Worm (Caenorhabditis elegans): ENCODE measurements around the gene madf-5.
"Not testable (repeated sequence)": the region's sequence is repeated elsewhere in the genome, so short reads cannot be mapped to it uniquely, and the experiment has no call there.

Gene madf-5

DNA sequence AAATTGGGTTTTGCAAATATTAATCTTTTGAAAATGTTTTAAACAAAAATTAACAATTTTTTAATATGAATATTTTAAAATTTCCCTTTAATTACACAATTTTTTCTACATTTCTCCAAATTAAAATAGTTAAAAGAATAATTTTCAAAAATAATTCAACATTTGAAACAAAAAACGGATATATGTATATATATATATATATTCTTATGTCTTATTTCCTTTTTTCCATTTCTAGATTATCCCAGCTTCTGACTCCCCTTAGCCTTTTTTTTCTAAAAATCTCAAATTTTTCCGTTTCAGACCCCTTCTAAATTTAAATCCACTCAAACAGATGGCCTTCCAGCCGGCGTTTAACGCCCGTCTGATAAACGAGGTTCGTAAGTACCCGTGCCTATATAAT lies at the start of gene madf-5:
Gene madf-5, plus strand, starts transcription at position 301 of the 400 bp plus-strand sequence.
- no peak for TF ChIP-seq unc-62 (GFP tag; optimal IDR thresholded peaks at IDR 0.05)

- TF ChIP-seq unc-62 (GFP tag; optimal IDR thresholded peaks at IDR 0.05): no peak
Observed at ce11 chrII:14523645-14524223, 49.7 kb upstream of the madf-5 start, which contains the start of gene pot-2. pot-2 (plus strand) TSS chrII:14524173.

DNA sequence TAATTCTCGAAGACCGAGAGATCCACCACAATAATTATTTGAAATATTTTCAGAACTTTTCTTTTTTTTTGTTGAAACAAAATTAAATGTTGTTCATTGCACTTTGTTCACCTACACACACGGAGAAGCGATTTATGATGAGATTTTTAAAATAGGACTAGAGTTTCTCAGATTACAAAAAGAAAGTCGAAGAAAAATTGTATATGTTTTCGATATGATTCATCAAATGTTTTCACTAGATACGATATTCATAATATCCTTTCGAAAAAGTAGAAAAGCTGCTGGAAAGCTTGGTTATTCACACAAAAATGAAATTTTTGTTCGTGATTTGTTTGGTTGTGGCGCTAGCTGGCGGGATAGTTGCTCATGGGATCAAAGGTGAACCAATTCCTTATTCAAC lies 48.4 kb upstream of the madf-5 start, which contains the start of gene F57C2.4:
Gene F57C2.4, plus strand, starts transcription at position 301 of the 400 bp plus-strand sequence.
- no peak for TF ChIP-seq unc-62 (GFP tag; optimal IDR thresholded peaks at IDR 0.05)

DNA sequence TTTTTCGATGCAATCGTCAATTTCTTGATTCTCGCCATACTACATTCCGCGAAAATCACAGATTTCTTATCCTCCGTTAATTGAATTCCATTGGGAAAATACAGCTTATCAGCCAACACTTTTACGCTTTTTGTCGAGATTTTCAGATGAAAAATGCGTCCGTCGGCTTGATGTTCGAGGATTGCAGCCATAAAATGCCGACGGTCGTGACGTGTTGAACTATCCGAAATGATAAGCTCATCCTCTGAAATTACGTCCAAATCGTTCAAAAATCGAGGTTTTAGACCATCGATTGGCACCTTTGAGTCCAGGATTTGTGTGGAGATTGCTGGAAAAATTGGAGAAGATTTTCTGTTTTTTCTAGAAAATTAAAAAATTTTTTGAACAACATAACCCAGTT lies 46.3 kb upstream of the madf-5 start:
- no peak for TF ChIP-seq unc-62 (GFP tag; optimal IDR thresholded peaks at IDR 0.05)

DNA sequence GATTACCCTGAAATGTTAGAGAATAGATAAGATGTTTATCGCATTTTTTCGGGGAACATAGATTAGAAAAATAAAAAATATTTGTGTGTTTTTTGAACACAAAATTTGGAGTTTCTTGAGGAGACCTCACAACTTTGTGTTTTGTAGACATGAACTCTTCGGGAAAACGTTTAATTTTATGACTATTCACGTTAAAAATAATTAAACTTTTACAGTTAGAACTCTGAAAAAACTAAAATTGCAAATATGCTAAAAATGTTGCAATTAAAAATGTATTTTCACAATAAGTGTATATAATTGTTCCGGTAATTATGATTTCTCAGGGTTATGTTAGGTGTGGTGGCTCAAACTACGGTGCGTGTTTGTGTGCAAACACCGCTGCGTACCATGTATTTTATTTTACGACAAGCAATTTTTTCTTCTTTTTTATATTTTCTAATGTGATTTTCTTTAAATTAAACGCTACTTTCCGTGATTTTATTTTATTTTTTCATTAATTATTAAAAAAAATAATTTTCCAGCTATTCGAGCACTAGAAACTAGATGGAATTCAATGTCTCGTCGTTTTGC lies 45.1 kb upstream of the madf-5 start, which contains the start of the genes F57C2.5 and spat-1:
Gene F57C2.5, minus strand, starts transcription at position 7 of the 570 bp plus-strand sequence.
Gene spat-1, plus strand, starts transcription at position 520 of the 570 bp plus-strand sequence.
- TF ChIP-seq unc-62 (GFP tag; optimal IDR thresholded peaks at IDR 0.05): no peak

- no peak for TF ChIP-seq unc-62 (GFP tag; optimal IDR thresholded peaks at IDR 0.05)
Observed at ce11 chrII:14534000-14534399, 39.4 kb upstream of the madf-5 start, which contains the start of gene C04H5.1. C04H5.1 (plus strand) TSS chrII:14534300.

- TF ChIP-seq unc-62 (GFP tag; optimal IDR thresholded peaks at IDR 0.05): no peak
Observed at ce11 chrII:14537728-14538127, 35.7 kb upstream of the madf-5 start, which contains the start of the genes clec-147 and C04H5.7. clec-147 (minus strand) TSS chrII:14537828. C04H5.7 (plus strand) TSS chrII:14537946.

ce11 chrII:14540551-14540950 lies 32.9 kb upstream of the madf-5 start:
- no peak for TF ChIP-seq unc-62 (GFP tag; optimal IDR thresholded peaks at IDR 0.05)

- no peak for TF ChIP-seq unc-62 (GFP tag; optimal IDR thresholded peaks at IDR 0.05)
Observed at ce11 chrII:14548691-14549090, 24.7 kb upstream of the madf-5 start, which contains the start of gene gcy-29. gcy-29 (minus strand) TSS chrII:14548791.

DNA sequence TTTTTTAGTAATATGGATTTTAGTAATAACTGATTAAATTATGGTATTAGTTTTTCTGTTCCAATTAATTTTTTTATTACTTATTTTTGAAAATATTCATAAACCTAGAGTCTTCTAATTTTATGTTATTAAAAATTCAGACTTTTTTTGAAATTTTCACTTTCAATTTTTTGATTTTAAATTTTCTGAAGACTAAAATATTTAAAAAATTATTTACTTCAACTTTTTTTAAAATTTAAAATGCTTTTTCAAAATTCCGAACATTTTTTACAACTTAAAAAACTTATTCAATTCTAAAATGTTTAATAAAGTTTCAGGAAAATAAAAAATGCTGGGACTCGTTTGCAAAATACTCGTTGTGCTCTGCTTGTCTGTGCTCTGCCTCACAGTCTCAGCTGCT lies 22.8 kb upstream of the madf-5 start, which contains the start of gene nlp-41:
Gene nlp-41, plus strand, starts transcription at position 301 of the 400 bp plus-strand sequence.
- no peak for TF ChIP-seq unc-62 (GFP tag; optimal IDR thresholded peaks at IDR 0.05)

DNA sequence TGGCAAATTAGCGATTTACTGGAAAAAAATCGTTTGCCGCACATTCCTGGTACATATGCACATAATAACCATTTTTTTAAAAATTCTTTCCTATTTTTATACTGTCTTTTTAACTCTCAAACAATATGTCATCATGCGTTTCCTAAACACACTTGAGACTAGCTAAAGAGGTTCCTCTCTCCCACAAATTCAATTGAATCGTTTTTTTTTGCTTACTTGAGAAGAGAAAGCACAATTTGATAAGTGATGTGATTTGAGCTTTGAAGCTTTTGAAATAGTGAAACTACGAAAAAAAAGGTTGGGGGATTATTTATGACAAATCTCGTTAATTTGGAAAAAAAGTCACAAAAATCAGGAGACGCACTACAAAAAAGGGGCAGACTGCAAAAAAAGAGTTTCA lies 18.4 kb upstream of the madf-5 start:
- no peak for TF ChIP-seq unc-62 (GFP tag; optimal IDR thresholded peaks at IDR 0.05)

DNA sequence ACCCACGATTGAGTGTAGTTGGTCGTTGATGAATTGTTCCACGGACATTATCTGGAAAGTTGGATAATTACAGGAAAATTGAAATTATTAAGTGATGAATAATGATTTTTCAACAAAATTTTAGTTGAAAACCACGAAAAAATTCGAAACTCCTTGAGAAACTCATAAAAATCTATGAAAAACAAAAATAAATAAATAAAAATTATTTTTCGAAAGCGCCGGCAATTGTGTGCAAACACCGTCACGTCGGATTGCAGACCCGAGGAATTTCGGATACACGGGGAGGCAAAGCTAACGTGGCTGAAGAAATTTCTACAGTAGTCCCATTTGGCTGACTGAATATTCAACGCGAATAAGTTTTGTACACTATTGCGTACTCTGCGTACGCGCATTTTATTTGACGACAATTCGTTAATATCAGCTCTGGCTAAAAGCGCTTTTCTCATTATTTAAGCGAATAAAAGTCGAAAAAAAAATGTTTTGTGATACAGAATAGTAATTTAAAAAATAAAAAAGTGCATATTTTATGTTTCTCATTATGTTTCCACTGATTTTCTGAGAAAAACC lies 11.8 kb upstream of the madf-5 start, which contains the start of gene mog-4:
Gene mog-4, minus strand, starts transcription at position 51 of the 567 bp plus-strand sequence.
- not testable (repeated sequence) for TF ChIP-seq unc-62 (GFP tag; optimal IDR thresholded peaks at IDR 0.05)

DNA sequence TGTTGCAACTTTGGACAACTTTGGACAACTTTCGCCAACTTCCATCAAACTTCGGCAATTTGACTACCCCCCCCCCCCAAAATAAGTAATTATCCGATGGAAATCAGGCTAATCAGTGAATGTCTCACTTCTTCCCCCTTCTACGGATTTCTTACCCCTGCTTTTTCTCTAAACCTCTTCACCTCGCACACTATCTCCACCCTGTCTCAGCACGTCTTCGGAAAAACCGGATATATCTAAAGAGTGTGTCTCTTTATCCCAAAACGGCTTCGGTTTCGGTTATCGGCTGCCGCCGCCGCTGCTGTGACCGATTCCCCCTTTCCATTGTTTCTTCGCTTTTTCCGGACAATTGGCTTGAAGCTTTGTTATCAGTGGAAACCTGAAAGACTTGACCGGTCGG lies 5.6 kb upstream of the madf-5 start:
- no peak for TF ChIP-seq unc-62 (GFP tag; optimal IDR thresholded peaks at IDR 0.05)

DNA sequence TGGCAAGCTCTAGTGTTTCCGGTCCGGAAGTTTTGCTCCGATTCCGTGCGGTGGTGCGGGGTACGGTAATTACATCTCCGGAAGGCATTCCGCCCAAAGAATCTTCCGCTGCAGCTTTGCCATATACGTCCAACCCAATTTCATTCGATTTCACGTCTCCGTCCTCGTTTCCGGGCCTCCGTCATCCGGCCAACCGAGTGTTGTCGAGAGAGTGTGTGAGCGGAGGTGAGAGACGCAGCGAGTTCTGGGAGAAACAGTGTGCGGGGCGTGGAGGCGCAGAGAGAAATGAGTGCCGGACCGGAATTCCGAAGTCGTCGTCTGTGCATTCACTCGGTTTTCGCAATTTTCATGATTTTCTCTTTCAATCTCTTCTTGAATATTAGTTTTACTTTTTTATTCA lies 4.1 kb upstream of the madf-5 start:
- TF ChIP-seq unc-62 (GFP tag; optimal IDR thresholded peaks at IDR 0.05): no peak

DNA sequence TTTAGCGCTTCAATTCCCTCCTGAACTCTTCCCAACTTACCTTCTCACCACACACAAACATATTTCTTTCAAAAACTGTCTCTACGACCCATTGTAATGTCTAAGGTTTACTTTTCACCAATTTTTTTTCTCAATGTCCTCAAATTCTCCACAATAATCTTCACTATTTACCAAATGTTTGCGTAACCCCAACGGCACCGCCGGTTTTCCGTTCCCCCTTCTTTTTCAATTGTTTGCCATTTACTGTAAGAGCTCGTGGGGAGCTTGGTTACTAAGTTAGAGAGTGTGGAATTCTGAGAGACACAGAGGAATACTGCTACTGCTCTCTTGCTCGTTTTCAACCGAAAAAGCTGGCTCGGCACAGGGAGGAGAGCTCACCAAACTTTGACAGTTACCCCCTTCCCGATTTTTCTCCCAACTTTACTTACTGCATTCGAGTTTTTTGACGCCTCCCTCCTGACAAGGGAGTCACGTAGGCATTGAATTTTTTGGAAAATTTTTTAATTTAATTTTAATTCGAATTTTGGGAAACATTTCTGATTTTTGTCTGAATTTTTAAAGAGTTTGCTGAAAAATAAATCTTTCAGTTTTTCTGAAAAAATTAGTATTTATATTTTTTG lies 2.8 kb upstream of the madf-5 start:
- TF ChIP-seq unc-62 (GFP tag; optimal IDR thresholded peaks at IDR 0.05): no peak

- TF ChIP-seq unc-62 (GFP tag; optimal IDR thresholded peaks at IDR 0.05): no peak
Observed at ce11 chrII:14574790-14575189, 1.4 kb downstream of the madf-5 start.

Measured in whole organism, dauer.